Worm (Caenorhabditis elegans) whole organism, late embryonic: Measurements from ENCODE around the gene nlp-60.

Experiments
- F13H6.1 ChIP-seq: sonication (generic microtip); optimal IDR thresholded peaks from 2 replicates; lab custom pipeline; 2016; ENCODE audit warnings: missing genetic modification characterization, missing compliant biosample characterization
- K09A11.1 ChIP-seq: sonication (generic microtip); optimal IDR thresholded peaks from 2 replicates; lab custom pipeline; 2017; ENCODE audit warnings: antibody characterized with exemption, mild to moderate bottlenecking, missing genetic modification characterization, missing compliant biosample characterization; ENCODE audit not compliant: insufficient read depth
- T23F11.4 ChIP-seq: fragments of 200-800 bp; sonication (Bioruptor generic); optimal IDR thresholded peaks from 2 replicates; lab custom pipeline; 2018; ENCODE audit warnings: mild to moderate bottlenecking, missing genetic modification characterization, missing compliant biosample characterization
- ama-1 ChIP-seq: fragments of 150-350 bp; optimal IDR thresholded peaks from 2 replicates; lab custom pipeline; 2014
- ceh-19 ChIP-seq: fragments of 200-800 bp; sonication (Bioruptor generic); optimal IDR thresholded peaks from 2 replicates; lab custom pipeline; 2018; ENCODE audit warnings: mild to moderate bottlenecking, missing genetic modification characterization, missing compliant biosample characterization
- ceh-2 ChIP-seq: sonication (generic microtip); optimal IDR thresholded peaks from 2 replicates; lab custom pipeline; 2016; ENCODE audit warnings: missing genotype, missing genetic modification characterization, missing compliant biosample characterization
- ceh-30 ChIP-seq: fragments of 150-350 bp; optimal IDR thresholded peaks from 2 replicates; lab custom pipeline; 2014; ENCODE audit warnings: missing biosample characterization, missing genetic modification characterization
- ceh-31 ChIP-seq: sonication (generic microtip); optimal IDR thresholded peaks from 2 replicates; lab custom pipeline; 2016; ENCODE audit warnings: missing genetic modification characterization, missing compliant biosample characterization
- dmd-4 ChIP-seq: sonication (generic microtip); optimal IDR thresholded peaks from 2 replicates; lab custom pipeline; 2016; ENCODE audit warnings: borderline replicate concordance, missing genetic modification characterization, missing compliant biosample characterization
- dve-1 ChIP-seq: sonication (generic microtip); optimal IDR thresholded peaks from 2 replicates; lab custom pipeline; 2017; ENCODE audit warnings: antibody characterized with exemption, mild to moderate bottlenecking, missing genetic modification characterization, missing compliant biosample characterization
- ets-4 ChIP-seq: sonication (generic microtip); optimal IDR thresholded peaks from 2 replicates; lab custom pipeline; 2016; ENCODE audit warnings: missing genetic modification characterization, missing compliant biosample characterization
- fkh-10 ChIP-seq: fragments of 150-350 bp; optimal IDR thresholded peaks from 2 replicates; lab custom pipeline; 2014; ENCODE audit warnings: missing biosample characterization, missing genetic modification reagents, missing genetic modification characterization
- gmeb-2 ChIP-seq: sonication (generic microtip); optimal IDR thresholded peaks from 2 replicates; lab custom pipeline; 2016; ENCODE audit warnings: missing genetic modification characterization, inconsistent platforms, missing compliant biosample characterization
- hlh-15 ChIP-seq: sonication (generic microtip); optimal IDR thresholded peaks from 2 replicates; lab custom pipeline; 2016; ENCODE audit warnings: missing genetic modification characterization, missing compliant biosample characterization
- hlh-8 ChIP-seq: sonication (generic microtip); optimal IDR thresholded peaks from 2 replicates; lab custom pipeline; 2016; ENCODE audit warnings: missing genotype, missing genetic modification characterization, missing compliant biosample characterization
- lin-11 ChIP-seq: fragments of 200-800 bp; sonication (Bioruptor generic); optimal IDR thresholded peaks from 2 replicates; lab custom pipeline; 2018; ENCODE audit warnings: mild to moderate bottlenecking, missing genetic modification characterization, missing compliant biosample characterization
- madf-2 ChIP-seq: sonication (generic microtip); optimal IDR thresholded peaks from 2 replicates; lab custom pipeline; 2017; ENCODE audit warnings: missing genetic modification characterization, missing compliant biosample characterization
- nfya-1 ChIP-seq: sonication (generic microtip); optimal IDR thresholded peaks from 2 replicates; lab custom pipeline; 2017; ENCODE audit warnings: missing genetic modification characterization, mild to moderate bottlenecking, missing compliant biosample characterization, antibody characterized with exemption, moderate library complexity
- nhr-11 ChIP-seq: fragments of 150-350 bp; optimal IDR thresholded peaks from 2 replicates; lab custom pipeline; 2014; ENCODE audit warnings: missing biosample characterization, missing genetic modification characterization
- pax-1 ChIP-seq: fragments of 150-350 bp; optimal IDR thresholded peaks from 2 replicates; lab custom pipeline; 2014; ENCODE audit warnings: missing biosample characterization, missing genetic modification characterization
- pha-2 ChIP-seq: sonication (generic microtip); optimal IDR thresholded peaks from 2 replicates; lab custom pipeline; 2017; ENCODE audit warnings: mild to moderate bottlenecking, missing genetic modification characterization, missing compliant biosample characterization
- pqm-1 ChIP-seq: sonication (generic microtip); optimal IDR thresholded peaks from 2 replicates; lab custom pipeline; 2016; ENCODE audit warnings: missing genetic modification characterization, missing compliant biosample characterization
- pros-1 ChIP-seq: fragments of 150-350 bp; optimal IDR thresholded peaks from 2 replicates; lab custom pipeline; 2014; ENCODE audit warnings: missing biosample characterization, missing genetic modification reagents, missing genetic modification characterization
- ref-2 ChIP-seq: sonication (generic microtip); optimal IDR thresholded peaks from 2 replicates; lab custom pipeline; 2016; ENCODE audit warnings: missing genetic modification characterization, missing compliant biosample characterization
- rnt-1 ChIP-seq: sonication (generic microtip); optimal IDR thresholded peaks from 2 replicates; lab custom pipeline; 2016; ENCODE audit warnings: missing genetic modification characterization, missing compliant biosample characterization
- sdc-2 ChIP-seq: sonication (generic microtip); optimal IDR thresholded peaks from 2 replicates; lab custom pipeline; 2016; ENCODE audit warnings: missing genotype, missing genetic modification characterization, missing compliant biosample characterization
- sox-4 ChIP-seq: sonication (generic microtip); optimal IDR thresholded peaks from 2 replicates; lab custom pipeline; 2017; ENCODE audit warnings: mild to moderate bottlenecking, missing genetic modification characterization, inconsistent platforms, missing compliant biosample characterization
- tbx-7 ChIP-seq: sonication (generic microtip); optimal IDR thresholded peaks from 2 replicates; lab custom pipeline; 2016; ENCODE audit warnings: missing genotype, missing genetic modification characterization, missing compliant biosample characterization
- unc-55 ChIP-seq: sonication (generic microtip); optimal IDR thresholded peaks from 2 replicates; lab custom pipeline; 2017; ENCODE audit warnings: missing biosample characterization, missing genetic modification reagents, missing genetic modification characterization
- zip-5 ChIP-seq: sonication (generic microtip); optimal IDR thresholded peaks from 2 replicates; lab custom pipeline; 2016; ENCODE audit warnings: missing genetic modification characterization, missing compliant biosample characterization
- ztf-16 ChIP-seq: sonication (generic microtip); optimal IDR thresholded peaks from 2 replicates; lab custom pipeline; 2017; ENCODE audit warnings: missing genetic modification characterization, missing compliant biosample characterization

nlp-60 gene

DNA sequence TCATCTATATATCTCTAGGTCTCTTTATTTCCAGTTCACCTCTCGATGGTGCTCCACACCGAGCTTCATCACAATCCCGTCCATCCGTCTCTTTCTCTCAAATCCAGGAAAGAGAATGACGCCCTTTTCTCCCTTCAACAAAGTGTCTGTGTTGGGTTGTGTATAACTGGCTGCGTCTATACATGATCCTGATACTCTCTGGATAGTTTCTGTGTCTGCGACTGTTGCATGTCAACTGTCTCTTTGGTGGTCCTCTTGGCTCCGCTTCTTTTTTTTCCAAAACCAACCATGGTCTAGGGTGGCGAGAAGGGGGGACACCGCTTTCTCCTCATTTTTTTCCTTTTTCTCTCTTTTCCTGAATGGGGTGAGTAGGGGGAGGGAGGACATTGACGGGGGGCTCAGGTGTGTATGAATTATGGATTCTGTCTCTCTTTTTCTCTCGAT, 49.5 kb downstream of the nlp-60 start (continued):
- TF ChIP-seq sdc-2 (tag; lab: Kevin White, UChicago) (no peak), pros-1 (tag; lab: Kevin White, UChicago) (no peak), dve-1 (tag; lab: Kevin White, UChicago) (no peak), zip-5 (tag; lab: Kevin White, UChicago) (no peak), T23F11.4 (GFP tag; lab: Kevin White, UChicago) (no peak), rnt-1 (tag; lab: Kevin White, UChicago) (no peak), lin-11 (tag; lab: Kevin White, UChicago) (no peak), pha-2 (tag; lab: Kevin White, UChicago) (no peak), ceh-2 (tag; lab: Kevin White, UChicago) (no peak), tbx-7 (no peak), hlh-15 (tag; lab: Kevin White, UChicago) (no peak), ceh-19 (GFP tag; lab: Kevin White, UChicago) (peak; percentile 37), ets-4 (tag; lab: Kevin White, UChicago) (no peak), gmeb-2 (no peak), ceh-30 (tag; lab: Kevin White, UChicago) (no peak), unc-55 (GFP tag; lab: Kevin White, UChicago) (peak; percentile 86), pax-1 (tag; lab: Kevin White, UChicago) (no peak), nfya-1 (peak; percentile 64), F13H6.1 (tag; lab: Kevin White, UChicago) (no peak), pqm-1 (tag; lab: Kevin White, UChicago) (no peak), madf-2 (tag; lab: Kevin White, UChicago) (peak; percentile 11), K09A11.1 (no peak), hlh-8 (no peak), nhr-11 (no peak), ref-2 (no peak), ama-1 (lab: Kevin White, UChicago) (no peak), dmd-4 (tag; lab: Kevin White, UChicago) (no peak), ceh-31 (tag; lab: Kevin White, UChicago) (peak; percentile 68), ztf-16 (no peak), sox-4 (tag; lab: Kevin White, UChicago) (no peak), fkh-10 (no peak)
